Worm (Caenorhabditis elegans) whole organism, young adult: ENCODE measurements around the gene T09F3.4.
A peak's percentile ranks its signal among the peaks of the same experiment; 100 is the strongest.

ENCODE experiments used
- C06A6.2 ChIP-seq: fragments of 200-800 bp; sonication (Bioruptor generic); conservative IDR thresholded peaks from 2 replicates; pipeline ENCODE4 v1.3.6; 2022; ENCODE audit warnings: missing genetic modification characterization, missing compliant biosample characterization
- C17E4.6 ChIP-seq: fragments of 200-800 bp; sonication (Bioruptor generic); IDR thresholded peaks from 2 replicates; pipeline ENCODE4 v1.3.6; 2022; ENCODE audit warnings: missing genetic modification reagents, missing genetic modification characterization, missing compliant biosample characterization
- F10E7.11 ChIP-seq: sonication (generic microtip); optimal IDR thresholded peaks from 2 replicates; lab custom pipeline; 2017; ENCODE audit warnings: mild to moderate bottlenecking, missing genetic modification characterization, moderate library complexity, missing compliant biosample characterization
- F33H1.4 ChIP-seq: fragments of 200-800 bp; sonication (Bioruptor generic); IDR thresholded peaks from 2 replicates; pipeline ENCODE4 v1.3.6; 2022; ENCODE audit warnings: missing genetic modification reagents, missing genetic modification characterization, missing compliant biosample characterization
- F52B5.7 ChIP-seq: sonication (generic microtip); optimal IDR thresholded peaks from 2 replicates; lab custom pipeline; 2016; ENCODE audit warnings: mild to moderate bottlenecking, missing genetic modification characterization, missing compliant biosample characterization
- K11D2.4 ChIP-seq: fragments of 200-800 bp; sonication (Bioruptor generic); IDR thresholded peaks from 2 replicates; pipeline ENCODE4 v1.3.6; 2022; ENCODE audit warnings: missing genetic modification reagents, missing genetic modification characterization, missing compliant biosample characterization
- Y53F4B.3 ChIP-seq: fragments of 200-800 bp; sonication (Bioruptor generic); IDR thresholded peaks from 2 replicates; pipeline ENCODE4 v1.3.6; 2022; ENCODE audit warnings: missing genetic modification reagents, missing genetic modification characterization, missing compliant biosample characterization
- Y53G8AR.9 ChIP-seq: fragments of 200-800 bp; sonication (Bioruptor generic); conservative IDR thresholded peaks from 2 replicates; pipeline ENCODE4 v1.3.6; 2022; ENCODE audit warnings: missing genetic modification reagents, missing genetic modification characterization, missing compliant biosample characterization
- Y79H2A.3 ChIP-seq: fragments of 200-800 bp; sonication (Bioruptor generic); conservative IDR thresholded peaks from 2 replicates; pipeline ENCODE4 v1.3.6; 2022; ENCODE audit warnings: missing genetic modification reagents, missing genetic modification characterization, missing compliant biosample characterization
- ZK185.1 ChIP-seq: sonication (generic microtip); optimal IDR thresholded peaks from 2 replicates; lab custom pipeline; 2016; ENCODE audit warnings: mild to moderate bottlenecking, missing genetic modification characterization, missing compliant biosample characterization; ENCODE audit not compliant: poor library complexity, severe bottlenecking
- akir-1 ChIP-seq: fragments of 200-800 bp; sonication (Bioruptor generic); optimal IDR thresholded peaks from 2 replicates; lab custom pipeline; 2018; ENCODE audit warnings: mild to moderate bottlenecking, missing genetic modification characterization, moderate library complexity, missing compliant biosample characterization
- ama-1 ChIP-seq, 3 experiments: fragments of 150-350 bp in 1 of 3; sonication (generic microtip) in 2 of 3; optimal IDR thresholded peaks; 2 replicates each; lab custom pipeline; 2014 to 2018; ENCODE audit warnings: missing biosample characterization in 2 of 3, missing genetic modification characterization in 2 of 3, missing genetic modification reagents in 2 of 3
- atf-7 ChIP-seq: sonication (generic microtip); optimal IDR thresholded peaks from 2 replicates; lab custom pipeline; 2017; ENCODE audit warnings: mild to moderate bottlenecking, missing genetic modification characterization, missing compliant biosample characterization
- attf-6 ChIP-seq: fragments of 200-800 bp; sonication (Bioruptor generic); IDR thresholded peaks from 2 replicates; pipeline ENCODE4 v1.3.6; 2022; ENCODE audit warnings: missing genetic modification reagents, missing genetic modification characterization, missing compliant biosample characterization
- bed-1 ChIP-seq: fragments of 200-800 bp; sonication (Bioruptor generic); IDR thresholded peaks from 2 replicates; pipeline ENCODE4 v1.3.6; 2022; ENCODE audit warnings: missing genetic modification reagents, missing genetic modification characterization, missing compliant biosample characterization
- ccch-3 ChIP-seq: fragments of 200-800 bp; sonication (Bioruptor generic); optimal IDR thresholded peaks from 2 replicates; lab custom pipeline; 2018; ENCODE audit warnings: mild to moderate bottlenecking, missing genetic modification characterization, missing compliant biosample characterization
- cebp-1 ChIP-seq, 2 experiments: fragments of 200-800 bp in 1 of 2; sonication (Bioruptor generic) in 1 of 2; sonication (generic microtip) in 1 of 2; IDR thresholded peaks in 1 of 2; optimal IDR thresholded peaks in 1 of 2; 2 replicates each; pipeline versions ENCODE4 v1.3.6 to Lab custom; 2017 to 2022; ENCODE audit warnings: missing compliant biosample characterization in 2 of 2, missing genetic modification characterization in 2 of 2, mild to moderate bottlenecking in 1 of 2, missing genetic modification reagents in 1 of 2, moderate library complexity in 1 of 2
- chd-7 ChIP-seq: sonication (generic microtip); optimal IDR thresholded peaks from 2 replicates; lab custom pipeline; 2016; ENCODE audit warnings: mild to moderate bottlenecking, missing genetic modification characterization, moderate library complexity, missing compliant biosample characterization
- die-1 ChIP-seq: sonication (generic microtip); optimal IDR thresholded peaks from 2 replicates; lab custom pipeline; 2016; ENCODE audit warnings: missing genotype, mild to moderate bottlenecking, missing genetic modification characterization, missing compliant biosample characterization
- dox-1 ChIP-seq: fragments of 200-800 bp; sonication (Bioruptor generic); IDR thresholded peaks from 2 replicates; pipeline ENCODE4 v1.3.6; 2022; ENCODE audit warnings: missing genetic modification reagents, missing genetic modification characterization, missing compliant biosample characterization
- dpff-1 ChIP-seq: sonication (generic microtip); optimal IDR thresholded peaks from 2 replicates; lab custom pipeline; 2017; ENCODE audit warnings: mild to moderate bottlenecking, missing genetic modification characterization, missing compliant biosample characterization
- egrh-3 ChIP-seq: fragments of 200-800 bp; sonication (Bioruptor generic); IDR thresholded peaks from 2 replicates; pipeline ENCODE4 v1.3.6; 2022; ENCODE audit warnings: missing genetic modification reagents, missing genetic modification characterization, missing compliant biosample characterization
- hlh-26 ChIP-seq: fragments of 200-800 bp; sonication (Bioruptor generic); conservative IDR thresholded peaks from 2 replicates; pipeline ENCODE4 v1.3.6; 2022; ENCODE audit warnings: missing genetic modification reagents, missing genetic modification characterization, missing compliant biosample characterization
- hsf-1 ChIP-seq: fragments of 200-800 bp; sonication (Bioruptor generic); IDR thresholded peaks from 2 replicates; pipeline ENCODE4 v1.3.6; 2022; ENCODE audit warnings: missing genetic modification reagents, missing genetic modification characterization, missing compliant biosample characterization
- lag-1 ChIP-seq: fragments of 200-800 bp; sonication (Bioruptor generic); IDR thresholded peaks from 2 replicates; pipeline ENCODE4 v1.3.6; 2022; ENCODE audit warnings: missing genetic modification reagents, missing genetic modification characterization, missing compliant biosample characterization
- let-607 ChIP-seq, 2 experiments: fragments of 200-800 bp in 1 of 2; sonication (Bioruptor generic) in 1 of 2; sonication (generic microtip) in 1 of 2; optimal IDR thresholded peaks; 2 replicates each; lab custom pipeline; 2016 to 2018; ENCODE audit warnings: mild to moderate bottlenecking in 2 of 2, missing compliant biosample characterization in 2 of 2, missing genetic modification characterization in 2 of 2, moderate library complexity in 2 of 2, missing genotype in 1 of 2
- lin-35 ChIP-seq, 3 experiments: fragments of 150-350 bp in 2 of 3; sonication (generic microtip) in 1 of 3; optimal IDR thresholded peaks; 2 replicates each; lab custom pipeline; 2014 to 2018; ENCODE audit warnings: missing biosample characterization in 3 of 3, missing genetic modification characterization in 3 of 3, missing genetic modification reagents in 3 of 3
- lir-1 ChIP-seq: fragments of 200-800 bp; sonication (Bioruptor generic); conservative IDR thresholded peaks from 2 replicates; pipeline ENCODE4 v1.3.6; 2022; ENCODE audit warnings: missing genetic modification reagents, missing genetic modification characterization, missing compliant biosample characterization
- madf-10 ChIP-seq: sonication (generic microtip); optimal IDR thresholded peaks from 2 replicates; lab custom pipeline; 2016; ENCODE audit warnings: mild to moderate bottlenecking, missing genetic modification characterization, missing compliant biosample characterization
- madf-6 ChIP-seq: fragments of 200-800 bp; sonication (Bioruptor generic); IDR thresholded peaks from 2 replicates; pipeline ENCODE4 v1.3.6; 2022; ENCODE audit warnings: missing genetic modification reagents, missing genetic modification characterization, missing compliant biosample characterization
- mes-4 ChIP-seq: sonication (generic microtip); optimal IDR thresholded peaks from 2 replicates; lab custom pipeline; 2016; ENCODE audit warnings: missing genotype, missing genetic modification characterization, missing compliant biosample characterization
- pbrm-1 ChIP-seq: fragments of 200-800 bp; sonication (Bioruptor generic); IDR thresholded peaks from 2 replicates; pipeline ENCODE4 v1.3.6; 2022; ENCODE audit warnings: missing genetic modification reagents, missing genetic modification characterization, missing compliant biosample characterization
- rcor-1 ChIP-seq: fragments of 200-800 bp; sonication (Bioruptor generic); IDR thresholded peaks from 2 replicates; pipeline ENCODE4 v1.3.6; 2022; ENCODE audit warnings: missing genetic modification reagents, missing genetic modification characterization, missing compliant biosample characterization
- rec-8 ChIP-seq, 2 experiments: sonication (generic microtip); optimal IDR thresholded peaks; 2 replicates each; lab custom pipeline; 2016; ENCODE audit warnings: mild to moderate bottlenecking in 2 of 2, missing genetic modification characterization in 2 of 2, missing genetic modification reagents in 2 of 2, missing genotype in 2 of 2, missing biosample characterization in 1 of 2, missing compliant biosample characterization in 1 of 2, moderate library complexity in 1 of 2
- snpc-4 ChIP-seq, 5 experiments: fragments of 150-350 bp in 1 of 5; sonication (generic microtip) in 4 of 5; optimal IDR thresholded peaks; 2 replicates each; lab custom pipeline; 2014 to 2018; ENCODE audit warnings: missing genetic modification characterization in 5 of 5, missing biosample characterization in 3 of 5, antibody characterized with exemption in 2 of 5, mild to moderate bottlenecking in 2 of 5, missing compliant biosample characterization in 2 of 5, missing genotype in 2 of 5, moderate library complexity in 2 of 5, missing genetic modification reagents in 1 of 5
- somi-1 ChIP-seq: fragments of 200-800 bp; sonication (Bioruptor generic); optimal IDR thresholded peaks from 2 replicates; lab custom pipeline; 2018; ENCODE audit warnings: mild to moderate bottlenecking, missing genetic modification characterization, missing compliant biosample characterization
- sptf-2 ChIP-seq: fragments of 200-800 bp; sonication (Bioruptor generic); optimal IDR thresholded peaks from 2 replicates; lab custom pipeline; 2018; ENCODE audit warnings: mild to moderate bottlenecking, missing genetic modification characterization, missing compliant biosample characterization
- tbp1 ChIP-seq: fragments of 200-800 bp; sonication (Bioruptor generic); optimal IDR thresholded peaks from 2 replicates; lab custom pipeline; 2018; ENCODE audit warnings: mild to moderate bottlenecking, missing genetic modification characterization, missing compliant biosample characterization
- unc-62 ChIP-seq: fragments of 150-350 bp; optimal IDR thresholded peaks from 2 replicates; lab custom pipeline; 2014; ENCODE audit warnings: missing biosample characterization, missing genetic modification reagents, missing genetic modification characterization
- zim-3 ChIP-seq: sonication (generic microtip); optimal IDR thresholded peaks from 2 replicates; lab custom pipeline; 2017; ENCODE audit warnings: mild to moderate bottlenecking, missing genetic modification characterization, moderate library complexity, missing compliant biosample characterization
- ztf-22 ChIP-seq: fragments of 200-800 bp; sonication (Bioruptor generic); optimal IDR thresholded peaks from 2 replicates; lab custom pipeline; 2018; ENCODE audit warnings: mild to moderate bottlenecking, missing genetic modification characterization, moderate library complexity, missing compliant biosample characterization
- ztf-25 ChIP-seq: fragments of 200-800 bp; sonication (Bioruptor generic); IDR thresholded peaks from 2 replicates; pipeline ENCODE4 v1.3.6; 2022; ENCODE audit warnings: missing genetic modification reagents, missing genetic modification characterization, missing compliant biosample characterization
- ztf-3 ChIP-seq: fragments of 200-800 bp; sonication (Bioruptor generic); optimal IDR thresholded peaks from 2 replicates; lab custom pipeline; 2018; ENCODE audit warnings: mild to moderate bottlenecking, missing genetic modification characterization, missing compliant biosample characterization

Gene T09F3.4

DNA sequence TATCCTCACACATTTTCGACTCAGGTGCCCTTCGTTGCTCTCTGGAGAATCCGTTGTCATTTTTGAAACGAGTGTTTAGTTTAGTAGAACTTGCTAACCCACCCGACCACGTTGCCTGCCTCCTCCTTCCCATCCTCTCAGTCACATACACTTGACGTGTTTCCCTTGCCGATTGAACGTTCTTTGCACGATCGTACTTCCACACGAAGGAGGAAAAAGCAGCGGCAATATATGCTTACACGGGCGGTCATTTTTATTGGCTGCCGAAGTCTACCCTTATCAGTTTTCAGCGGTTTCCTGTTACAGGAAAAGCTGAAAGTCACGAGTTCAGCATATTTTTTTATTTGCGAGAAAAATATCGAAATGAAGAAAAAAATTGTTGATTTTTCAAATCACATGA, 5.7 kb upstream of the T09F3.4 start (continued):
- TF ChIP-seq tbp1: peak; percentile 35
- TF ChIP-seq zim-3 (tag; lab: Kevin White, UChicago): no peak
- no peak for TF ChIP-seq Y53G8AR.9 (GFP tag; lab: Robert Waterston, UW)
- peak; percentile 41 for TF ChIP-seq madf-10 (tag; lab: Kevin White, UChicago)
- TF ChIP-seq hsf-1: no peak
- no peak for TF ChIP-seq rcor-1
- peak; percentile 59 for TF ChIP-seq dox-1
- no peak for TF ChIP-seq cebp-1 (GFP tag; IDR thresholded peaks at IDR 0.05; lab: Robert Waterston, UW)
- peak; percentile 52 for TF ChIP-seq cebp-1 (tag; optimal IDR thresholded peaks at IDR 0.05; lab: Kevin White, UChicago)
- TF ChIP-seq atf-7 (tag; lab: Kevin White, UChicago): peak; percentile 36
- TF ChIP-seq somi-1 (GFP tag; lab: Kevin White, UChicago): peak; percentile 47
- peak in 1 of 3 experiments; percentile 22 for TF ChIP-seq lin-35 (GFP tag; optimal IDR thresholded peaks at IDR 0.05; lab: Kevin White, UChicago)
- TF ChIP-seq madf-6 (GFP tag; lab: Robert Waterston, UW): 0 out of 2 replicates have a peak, but pooled peaks have one; percentile 15
- TF ChIP-seq die-1 (tag; lab: Kevin White, UChicago): no peak
- TF ChIP-seq sptf-2 (GFP tag; lab: Kevin White, UChicago): no peak
- no peak for TF ChIP-seq ztf-3 (GFP tag; lab: Kevin White, UChicago)
- TF ChIP-seq F10E7.11 (tag; lab: Kevin White, UChicago): no peak
- TF ChIP-seq pbrm-1 (GFP tag; lab: Robert Waterston, UW): 0 out of 2 replicates have a peak, but pooled peaks have one; percentile 13
- no peak for TF ChIP-seq K11D2.4
- no peak for TF ChIP-seq unc-62 (GFP tag; lab: Kevin White, UChicago)
- TF ChIP-seq, all 124 proteins: peak for 26

DNA sequence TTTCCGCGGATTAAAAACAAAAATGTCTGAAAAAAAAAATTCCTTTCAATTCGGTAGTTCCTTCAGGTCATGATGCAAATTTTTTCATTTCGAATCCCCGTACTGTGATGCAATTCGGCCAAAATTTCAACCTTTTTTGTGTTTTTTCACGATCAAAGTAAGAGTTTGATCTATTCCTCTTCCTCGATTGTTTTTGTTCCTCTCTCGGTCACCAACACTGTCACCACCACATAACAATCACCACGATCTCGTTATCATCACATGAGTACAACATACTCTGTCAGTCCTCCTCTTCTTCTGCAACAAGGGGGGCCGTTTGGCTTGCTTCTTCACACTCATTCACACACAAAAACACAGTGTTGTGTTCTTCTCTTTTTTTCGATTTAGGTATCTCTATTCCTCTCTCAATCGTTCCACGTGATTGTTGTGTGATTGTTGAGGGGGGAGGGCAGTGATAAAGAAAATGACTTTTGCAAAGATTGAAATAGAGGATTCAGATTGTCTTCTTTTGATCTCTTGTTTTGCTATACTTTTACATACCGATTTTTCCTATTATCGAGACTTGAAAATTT, 5.2 kb upstream of the T09F3.4 start:
- no peak for TF ChIP-seq Y79H2A.3 (GFP tag; lab: Robert Waterston, UW)
- peak; percentile 44; the same call in 1 of the 2 replicates for TF ChIP-seq C06A6.2 (GFP tag; lab: Robert Waterston, UW)
- TF ChIP-seq F52B5.7 (tag; lab: Kevin White, UChicago): no peak
- no peak for TF ChIP-seq rcor-1
- no peak for TF ChIP-seq F33H1.4
- no peak for TF ChIP-seq lir-1 (GFP tag; lab: Robert Waterston, UW)
- no peak for TF ChIP-seq chd-7 (tag; lab: Kevin White, UChicago)
- no peak for TF ChIP-seq ZK185.1 (tag; lab: Kevin White, UChicago)
- no peak for TF ChIP-seq ztf-22 (GFP tag; lab: Kevin White, UChicago)
- peak; percentile 19 for TF ChIP-seq tbp1
- no peak for TF ChIP-seq ztf-25
- no peak for TF ChIP-seq atf-7 (tag; lab: Kevin White, UChicago)
- TF ChIP-seq snpc-4 (GFP tag; optimal IDR thresholded peaks at IDR 0.05; lab: Kevin White, UChicago): no peak
- no peak for TF ChIP-seq snpc-4 (tag; optimal IDR thresholded peaks at IDR 0.05; lab: Kevin White, UChicago)
- TF ChIP-seq hsf-1: no peak
- TF ChIP-seq somi-1 (GFP tag; lab: Kevin White, UChicago): peak; percentile 66
- TF ChIP-seq ztf-3 (GFP tag; lab: Kevin White, UChicago): no peak
- TF ChIP-seq C17E4.6: no peak
- no peak for TF ChIP-seq Y53F4B.3 (GFP tag; lab: Robert Waterston, UW)
- TF ChIP-seq dpff-1 (tag; lab: Kevin White, UChicago): no peak
- no peak for TF ChIP-seq akir-1 (GFP tag; lab: Kevin White, UChicago)
- no peak for TF ChIP-seq let-607 (tag; optimal IDR thresholded peaks at IDR 0.05; lab: Kevin White, UChicago)
- TF ChIP-seq attf-6 (GFP tag; lab: Robert Waterston, UW): no peak
- no peak for TF ChIP-seq cebp-1 (GFP tag; IDR thresholded peaks at IDR 0.05; lab: Robert Waterston, UW)
- peak; percentile 13 for TF ChIP-seq cebp-1 (tag; optimal IDR thresholded peaks at IDR 0.05; lab: Kevin White, UChicago)
- no peak for TF ChIP-seq hlh-26 (GFP tag; lab: Robert Waterston, UW)
- no peak for TF ChIP-seq ama-1 (optimal IDR thresholded peaks at IDR 0.05; lab: Kevin White, UChicago)
- TF ChIP-seq ama-1 (GFP tag; optimal IDR thresholded peaks at IDR 0.05; lab: Kevin White, UChicago): no peak
- TF ChIP-seq dox-1: no peak
- no peak for TF ChIP-seq ccch-3
- TF ChIP-seq F10E7.11 (tag; lab: Kevin White, UChicago): no peak
- TF ChIP-seq lag-1 (GFP tag; lab: Robert Waterston, UW): no peak
- 0 out of 2 replicates have a peak, but pooled peaks have one; percentile 5 for TF ChIP-seq egrh-3 (GFP tag; lab: Robert Waterston, UW)
- no peak for TF ChIP-seq bed-1 (GFP tag; lab: Robert Waterston, UW)
- no peak for TF ChIP-seq mes-4 (tag; lab: Kevin White, UChicago)
- TF ChIP-seq rec-8 (tag; optimal IDR thresholded peaks at IDR 0.05; lab: Kevin White, UChicago): no peak
